Worm (Caenorhabditis elegans) whole organism, midembryonic: Measurements from ENCODE around the gene frm-10.
A peak's percentile ranks its signal among the peaks of the same experiment; 100 is the strongest.

Experiments
- T22C8.4 ChIP-seq: fragments of 200-800 bp; sonication (Bioruptor generic); IDR thresholded peaks from 2 replicates; pipeline ENCODE4 v1.3.6; 2022; ENCODE audit warnings: missing genetic modification characterization, missing compliant biosample characterization
- cog-1 ChIP-seq: sonication (generic microtip); optimal IDR thresholded peaks from 2 replicates; lab custom pipeline; 2016; ENCODE audit warnings: missing genetic modification characterization, missing compliant biosample characterization
- flt-1 ChIP-seq: fragments of 200-800 bp; sonication (Bioruptor generic); IDR thresholded peaks from 2 replicates; pipeline ENCODE4 v1.3.6; 2022; ENCODE audit warnings: missing genetic modification characterization, missing compliant biosample characterization
- klf-2 ChIP-seq: fragments of 200-800 bp; sonication (Bioruptor generic); conservative IDR thresholded peaks from 2 replicates; pipeline ENCODE4 v1.3.6; 2022; ENCODE audit warnings: missing genetic modification reagents, missing genetic modification characterization, missing compliant biosample characterization
- med-1 ChIP-seq: sonication (generic microtip); optimal IDR thresholded peaks from 2 replicates; lab custom pipeline; 2017; ENCODE audit warnings: missing genetic modification characterization, mild to moderate bottlenecking, missing compliant biosample characterization, antibody characterized with exemption, missing genetic modification reagents; ENCODE audit not compliant: insufficient read depth
- ref-1 ChIP-seq: fragments of 200-800 bp; sonication (Bioruptor generic); conservative IDR thresholded peaks from 2 replicates; pipeline ENCODE4 v1.3.6; 2022; ENCODE audit warnings: missing genetic modification reagents, missing genetic modification characterization, missing compliant biosample characterization
- tab-1 ChIP-seq: fragments of 200-800 bp; sonication (Bioruptor generic); IDR thresholded peaks from 2 replicates; pipeline ENCODE4 v1.3.6; 2022; ENCODE audit warnings: missing genetic modification characterization, missing compliant biosample characterization
- ztf-23 ChIP-seq: fragments of 200-800 bp; sonication (Bioruptor generic); IDR thresholded peaks from 2 replicates; pipeline ENCODE4 v1.3.6; 2022; ENCODE audit warnings: missing genetic modification reagents, missing genetic modification characterization, missing compliant biosample characterization
- ztf-29 ChIP-seq: fragments of 200-800 bp; sonication (Bioruptor generic); IDR thresholded peaks from 2 replicates; pipeline ENCODE4 v1.3.6; 2022; ENCODE audit warnings: missing genetic modification reagents, missing genetic modification characterization, missing compliant biosample characterization

The frm-10 gene

DNA sequence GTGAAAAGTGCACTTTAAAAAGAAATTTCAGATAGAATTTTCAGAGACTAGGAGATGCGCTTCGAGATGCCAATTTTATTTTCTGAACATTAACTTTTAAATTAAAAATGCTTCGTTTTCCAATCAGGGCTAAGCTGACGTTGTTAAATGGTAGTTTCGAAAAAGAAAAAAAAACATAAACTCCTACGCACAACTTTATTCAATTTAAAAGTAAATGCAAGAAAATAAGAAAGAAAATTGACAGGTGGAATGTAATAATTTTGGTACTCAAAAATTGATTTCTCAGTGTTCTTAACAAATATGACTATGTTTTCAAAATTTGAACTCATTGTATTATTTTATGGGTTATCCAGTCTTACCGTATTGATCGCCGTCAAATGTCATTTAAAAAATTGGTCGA lies 9.7 kb upstream of the frm-10 start, which contains the start of gene lurp-2:
Gene lurp-2, plus strand, starts transcription at position 301 of the 400 bp plus-strand sequence.
- TF ChIP-seq med-1 (GFP tag; lab: Kevin White, UChicago), result no peak
- TF ChIP-seq flt-1 (GFP tag; lab: Robert Waterston, UW), result no peak
- TF ChIP-seq ztf-23 (GFP tag; lab: Robert Waterston, UW), result no peak
- TF ChIP-seq klf-2 (GFP tag; lab: Robert Waterston, UW), result no peak
- no peak for TF ChIP-seq tab-1 (GFP tag; lab: Robert Waterston, UW)
- TF ChIP-seq cog-1 (tag; lab: Kevin White, UChicago), result no peak
- TF ChIP-seq ztf-29 (GFP tag; lab: Robert Waterston, UW), result no peak
- TF ChIP-seq ref-1, result no peak
- no peak for TF ChIP-seq T22C8.4 (GFP tag; lab: Robert Waterston, UW)

DNA sequence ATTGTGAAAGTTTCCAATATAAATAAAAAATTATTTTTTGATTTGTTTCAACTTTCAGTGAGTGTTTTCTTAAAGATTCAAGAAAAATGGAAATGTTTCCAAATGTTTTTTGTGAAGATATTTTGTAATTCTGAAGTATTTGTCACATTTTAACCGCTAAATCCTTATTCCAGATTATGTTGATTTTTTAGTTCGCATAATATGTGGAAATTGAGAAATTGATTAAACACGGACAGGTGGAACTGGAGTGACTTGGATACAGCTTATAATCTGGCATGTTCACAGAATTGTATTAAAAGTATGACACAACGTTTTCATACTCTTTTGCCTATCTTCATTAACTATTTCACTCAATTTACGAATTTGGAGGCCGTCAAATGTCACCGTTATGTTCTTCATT lies 7.6 kb upstream of the frm-10 start, which contains the start of gene lurp-3:
Gene lurp-3, plus strand, starts transcription at position 301 of the 400 bp plus-strand sequence.
- TF ChIP-seq ztf-23 (GFP tag; lab: Robert Waterston, UW) (no peak), med-1 (GFP tag; lab: Kevin White, UChicago) (no peak), klf-2 (GFP tag; lab: Robert Waterston, UW) (no peak), cog-1 (tag; lab: Kevin White, UChicago) (no peak), T22C8.4 (GFP tag; lab: Robert Waterston, UW) (no peak), ref-1 (no peak), tab-1 (GFP tag; lab: Robert Waterston, UW) (no peak), flt-1 (GFP tag; lab: Robert Waterston, UW) (no peak)

DNA sequence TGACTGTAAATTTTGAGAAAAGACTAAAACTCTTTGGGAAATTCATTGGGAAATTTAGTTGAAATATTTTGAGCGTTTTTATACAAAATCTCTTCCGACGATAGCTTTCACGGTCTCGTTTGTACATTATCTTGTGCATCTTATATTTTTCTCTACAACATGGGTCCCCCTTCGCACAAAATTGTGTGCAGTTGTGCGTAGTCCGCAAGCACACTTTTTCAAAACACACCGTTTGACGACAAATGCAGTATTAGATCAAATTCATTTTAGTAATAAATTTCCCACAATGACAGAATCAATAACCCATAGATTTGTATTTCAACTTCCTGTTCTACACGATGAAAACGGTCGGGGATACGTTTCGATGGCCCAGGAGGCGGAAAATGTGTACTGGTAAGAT lies 5.1 kb upstream of the frm-10 start, which contains the start of gene F25H9.2:
Gene F25H9.2, plus strand, starts transcription at position 226 of the 400 bp plus-strand sequence.
- TF ChIP-seq tab-1 (GFP tag; lab: Robert Waterston, UW) (no peak), cog-1 (tag; lab: Kevin White, UChicago) (no peak), med-1 (GFP tag; lab: Kevin White, UChicago) (no peak), T22C8.4 (GFP tag; lab: Robert Waterston, UW) (no peak), ztf-23 (GFP tag; lab: Robert Waterston, UW) (no peak), ref-1 (no peak), klf-2 (GFP tag; lab: Robert Waterston, UW) (no peak), flt-1 (GFP tag; lab: Robert Waterston, UW) (no peak), ztf-29 (GFP tag; lab: Robert Waterston, UW) (no peak)

DNA sequence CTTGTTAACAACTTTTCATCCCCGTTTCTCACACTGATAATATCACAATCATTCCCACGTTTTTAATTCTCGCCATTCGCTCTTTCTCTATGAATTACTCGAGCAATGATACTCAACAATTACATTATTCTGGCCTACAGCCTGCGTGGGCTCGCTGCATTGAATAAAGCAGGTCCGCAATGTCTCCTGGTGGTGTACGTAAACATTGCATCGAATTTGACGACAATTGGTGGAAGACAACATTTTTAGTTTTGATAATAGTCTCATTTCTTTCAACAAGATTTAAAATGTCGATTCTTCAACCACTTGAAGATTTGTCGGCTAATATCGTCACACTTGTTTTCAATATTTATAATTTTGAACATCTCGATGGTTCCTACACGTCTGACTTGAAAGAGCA lies 3.7 kb upstream of the frm-10 start, which contains the start of gene bath-39:
Gene bath-39, plus strand, starts transcription at position 137 of the 400 bp plus-strand sequence.
- TF ChIP-seq ref-1 (no peak), cog-1 (tag; lab: Kevin White, UChicago) (no peak), tab-1 (GFP tag; lab: Robert Waterston, UW) (no peak), T22C8.4 (GFP tag; lab: Robert Waterston, UW) (no peak), flt-1 (GFP tag; lab: Robert Waterston, UW) (no peak), ztf-23 (GFP tag; lab: Robert Waterston, UW) (no peak), med-1 (GFP tag; lab: Kevin White, UChicago) (no peak), klf-2 (GFP tag; lab: Robert Waterston, UW) (no peak), ztf-29 (GFP tag; lab: Robert Waterston, UW) (no peak)

DNA sequence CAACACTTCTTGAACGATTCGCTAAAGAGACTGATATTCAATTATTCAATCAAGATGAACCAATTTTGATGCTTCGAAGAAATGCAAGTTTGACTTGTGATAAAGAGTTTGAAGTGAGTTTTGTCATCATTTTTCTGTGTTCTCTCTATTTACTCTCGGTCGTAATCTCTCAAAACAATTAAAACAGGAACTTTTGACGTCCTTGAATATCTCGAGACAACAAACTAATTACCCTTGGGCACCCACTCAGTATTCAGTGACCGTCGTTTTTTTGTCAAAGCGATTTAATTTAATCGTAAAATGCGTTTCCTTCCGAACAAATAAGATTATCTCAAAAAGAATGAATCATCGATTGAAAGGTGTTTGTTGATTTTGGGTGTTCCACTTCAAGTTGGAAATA lies 1.1 kb downstream of the frm-10 start:
- TF ChIP-seq tab-1 (GFP tag; lab: Robert Waterston, UW) (no peak), med-1 (GFP tag; lab: Kevin White, UChicago) (no peak), ztf-29 (GFP tag; lab: Robert Waterston, UW) (no peak), cog-1 (tag; lab: Kevin White, UChicago) (no peak), ztf-23 (GFP tag; lab: Robert Waterston, UW) (no peak), flt-1 (GFP tag; lab: Robert Waterston, UW) (no peak), klf-2 (GFP tag; lab: Robert Waterston, UW) (no peak), T22C8.4 (GFP tag; lab: Robert Waterston, UW) (no peak)

DNA sequence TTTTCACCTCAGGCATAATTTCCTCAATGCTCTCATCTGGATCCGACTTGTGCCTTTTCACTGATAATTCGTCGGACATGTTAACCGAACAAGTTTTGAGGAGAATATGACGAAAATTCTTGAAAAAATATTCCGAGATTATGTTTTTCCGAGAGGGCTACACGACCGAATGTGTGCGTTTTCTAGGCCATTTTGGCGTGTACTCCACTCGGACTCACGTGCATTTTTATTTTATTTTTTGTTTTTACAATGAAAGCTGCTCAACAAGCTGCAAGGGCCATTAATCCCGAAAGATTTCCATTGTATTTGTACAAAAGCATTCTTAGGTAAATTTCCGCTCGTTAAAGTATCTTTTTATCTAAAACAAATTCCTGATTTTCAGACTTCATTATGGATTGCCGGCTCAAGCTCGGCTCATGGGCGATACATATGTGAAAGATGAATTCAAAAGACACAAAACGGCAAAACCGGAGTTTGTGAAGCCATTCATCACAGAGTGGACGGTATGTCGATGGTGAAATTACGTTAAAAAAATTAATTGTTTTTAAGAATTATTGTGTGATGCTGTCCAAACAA lies 5.3 kb downstream of the frm-10 start, which contains the start of the genes F25H9.6 and F25H9.7:
Gene F25H9.6, minus strand, starts transcription at position 172 of the 576 bp plus-strand sequence.
Gene F25H9.7, plus strand, starts transcription at position 187 of the 576 bp plus-strand sequence.
- no peak for TF ChIP-seq ztf-29 (GFP tag; lab: Robert Waterston, UW)
- peak; percentile 31 for TF ChIP-seq cog-1 (tag; lab: Kevin White, UChicago)
- peak; percentile 76; the same call in 1 of the 2 replicates for TF ChIP-seq ztf-23 (GFP tag; lab: Robert Waterston, UW)
- no peak for TF ChIP-seq T22C8.4 (GFP tag; lab: Robert Waterston, UW)
- no peak for TF ChIP-seq tab-1 (GFP tag; lab: Robert Waterston, UW)
- TF ChIP-seq flt-1 (GFP tag; lab: Robert Waterston, UW), result peak; percentile 65; the same call in 1 of the 2 replicates
- no peak for TF ChIP-seq med-1 (GFP tag; lab: Kevin White, UChicago)

DNA sequence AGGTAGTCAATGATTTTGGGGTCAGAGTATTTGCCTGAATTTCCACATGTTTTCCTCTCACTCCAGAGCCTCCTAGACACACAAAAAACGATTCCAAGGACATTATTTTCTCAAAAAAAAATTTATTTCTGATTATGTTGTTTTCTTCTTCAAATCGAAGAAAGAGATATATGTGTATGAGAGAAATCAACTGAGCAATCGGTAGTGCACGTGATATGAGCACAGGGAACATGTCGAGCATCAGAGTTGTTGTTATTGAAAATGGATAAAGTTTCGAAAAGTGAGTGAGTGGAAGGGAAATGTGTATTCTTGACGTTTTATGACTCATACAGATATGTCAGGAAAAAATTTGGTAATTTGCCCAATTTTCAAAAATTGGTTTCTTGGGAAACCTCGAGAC lies 9.1 kb downstream of the frm-10 start:
- TF ChIP-seq T22C8.4 (GFP tag; lab: Robert Waterston, UW), result no peak
- no peak for TF ChIP-seq ztf-23 (GFP tag; lab: Robert Waterston, UW)
- no peak for TF ChIP-seq ref-1
- TF ChIP-seq tab-1 (GFP tag; lab: Robert Waterston, UW), result no peak
- no peak for TF ChIP-seq cog-1 (tag; lab: Kevin White, UChicago)
- no peak for TF ChIP-seq flt-1 (GFP tag; lab: Robert Waterston, UW)
- TF ChIP-seq med-1 (GFP tag; lab: Kevin White, UChicago), result no peak
- TF ChIP-seq ztf-29 (GFP tag; lab: Robert Waterston, UW), result no peak

DNA sequence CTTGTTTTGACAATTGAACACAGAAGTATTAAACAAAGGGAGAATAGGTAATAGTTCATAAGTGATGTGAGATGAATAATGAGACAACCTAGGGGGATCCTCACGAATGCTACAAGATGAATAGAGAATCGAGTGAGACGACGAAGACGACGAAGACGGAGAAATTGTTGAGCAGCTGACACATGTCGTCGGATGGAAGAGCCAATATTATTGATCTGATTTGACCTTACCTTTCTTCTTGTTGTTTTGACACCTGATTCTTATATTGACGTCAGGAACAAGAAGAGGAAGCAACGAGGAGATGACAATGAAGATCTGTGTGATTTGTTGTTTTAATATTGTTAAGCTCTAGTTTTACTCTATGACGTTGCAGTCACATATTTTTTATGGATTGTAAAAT lies 10.5 kb downstream of the frm-10 start, which contains the start of gene T10G3.1:
Gene T10G3.1, minus strand, starts transcription at position 213 of the 400 bp plus-strand sequence.
- TF ChIP-seq med-1 (GFP tag; lab: Kevin White, UChicago) (no peak), T22C8.4 (GFP tag; lab: Robert Waterston, UW) (no peak), tab-1 (GFP tag; lab: Robert Waterston, UW) (no peak), ztf-23 (GFP tag; lab: Robert Waterston, UW) (no peak), klf-2 (GFP tag; lab: Robert Waterston, UW) (no peak), flt-1 (GFP tag; lab: Robert Waterston, UW) (no peak), ztf-29 (GFP tag; lab: Robert Waterston, UW) (no peak), cog-1 (tag; lab: Kevin White, UChicago) (no peak), ref-1 (no peak)
